Fruit fly (Drosophila melanogaster) whole organism, prepupa: ENCODE results near the gene bin.

ENCODE experiments used
- Blimp-1 ChIP-seq: fragments of 200-800 bp; sonication (Bioruptor generic); optimal IDR thresholded peaks from 3 replicates; lab custom pipeline; 2017; ENCODE audit warnings: missing biosample characterization, missing genetic modification characterization, mild to moderate bottlenecking, moderate library complexity, missing genetic modification reagents
- CG10669 ChIP-seq: fragments of 200-800 bp; sonication (Bioruptor generic); optimal IDR thresholded peaks from 3 replicates; lab custom pipeline; 2018; ENCODE audit warnings: missing biosample characterization, mild to moderate bottlenecking, missing genetic modification characterization, moderate library complexity
- CG31627 ChIP-seq: fragments of 200-800 bp; sonication (Bioruptor generic); optimal IDR thresholded peaks from 3 replicates; lab custom pipeline; 2016; ENCODE audit warnings: missing biosample characterization, missing genetic modification characterization
- Hr39 ChIP-seq: fragments of 200-800 bp; sonication (Bioruptor generic); optimal IDR thresholded peaks from 2 replicates; lab custom pipeline; 2016; ENCODE audit warnings: missing biosample characterization, missing genetic modification characterization
- Hr4 ChIP-seq: fragments of 200-800 bp; sonication (Bioruptor generic); optimal IDR thresholded peaks from 3 replicates; lab custom pipeline; 2016; ENCODE audit warnings: missing biosample characterization, missing genetic modification characterization
- Met ChIP-seq: fragments of 200-800 bp; sonication (Bioruptor generic); optimal IDR thresholded peaks from 3 replicates; lab custom pipeline; 2016; ENCODE audit warnings: missing biosample characterization, missing genetic modification characterization
- OdsH ChIP-seq: fragments of 200-800 bp; sonication (Bioruptor generic); optimal IDR thresholded peaks from 3 replicates; lab custom pipeline; 2016; ENCODE audit warnings: missing biosample characterization, missing genetic modification characterization
- Sox15 ChIP-seq: fragments of 200-800 bp; sonication (Bioruptor generic); optimal IDR thresholded peaks from 3 replicates; lab custom pipeline; 2016; ENCODE audit warnings: missing biosample characterization, missing genetic modification characterization
- acj6 ChIP-seq: fragments of 200-800 bp; sonication (Bioruptor generic); optimal IDR thresholded peaks from 3 replicates; lab custom pipeline; 2016; ENCODE audit warnings: missing biosample characterization, missing genetic modification characterization
- dac ChIP-seq: fragments of 200-800 bp; sonication (Bioruptor generic); optimal IDR thresholded peaks from 2 replicates; lab custom pipeline; 2017; ENCODE audit warnings: missing biosample characterization, mild to moderate bottlenecking, missing genetic modification characterization
- spab ChIP-seq: fragments of 200-800 bp; sonication (Bioruptor generic); optimal IDR thresholded peaks from 2 replicates; lab custom pipeline; 2017; ENCODE audit warnings: missing biosample characterization, mild to moderate bottlenecking, missing genetic modification characterization, missing genetic modification reagents
- ss ChIP-seq, 2 experiments: fragments of 200-800 bp; sonication (Bioruptor generic); optimal IDR thresholded peaks; 2 replicates in 1 of 2; 3 replicates in 1 of 2; lab custom pipeline; 2017 to 2018; ENCODE audit warnings: mild to moderate bottlenecking in 2 of 2, missing biosample characterization in 2 of 2, missing genetic modification characterization in 2 of 2, moderate library complexity in 1 of 2

DNA sequence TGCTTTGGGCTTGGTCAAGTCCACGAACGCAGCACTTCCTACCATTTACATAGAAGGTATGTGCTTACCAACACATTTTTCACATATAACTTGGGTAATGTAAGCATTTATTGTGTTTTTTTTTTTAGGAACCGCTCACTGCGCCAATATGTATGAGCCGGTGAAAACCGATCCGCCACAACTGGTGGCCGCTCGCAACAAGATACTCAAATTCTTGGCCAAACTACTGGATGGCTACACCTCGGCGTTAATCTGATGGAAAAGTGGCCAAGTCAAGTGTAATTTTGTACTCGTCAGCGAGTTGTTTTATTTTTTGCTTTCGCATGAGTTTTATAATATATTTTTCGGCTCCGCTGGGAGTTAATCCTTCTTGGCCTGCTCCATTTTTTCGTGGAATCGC, 19.1 kb upstream of the bin start:
- TF ChIP-seq ss (GFP tag; optimal IDR thresholded peaks at IDR 0.05; lab: Kevin White, UChicago) (no peak), CG10669 (no peak), Met (GFP tag; lab: Kevin White, UChicago) (no peak), dac (no peak), OdsH (GFP tag; lab: Kevin White, UChicago) (no peak), Hr39 (GFP tag; lab: Kevin White, UChicago) (no peak), Hr4 (GFP tag; lab: Kevin White, UChicago) (no peak), spab (GFP tag; lab: Kevin White, UChicago) (no peak), Sox15 (GFP tag; lab: Kevin White, UChicago) (no peak), CG31627 (GFP tag; lab: Kevin White, UChicago) (no peak), Blimp-1 (GFP tag; lab: Kevin White, UChicago) (no peak), acj6 (GFP tag; lab: Kevin White, UChicago) (no peak)
